Fruit fly (Drosophila melanogaster) S2 (cell line): ENCODE data around the gene Ca-Ma2d.

ENCODE experiments used
- CG8478 ChIP-seq: fragments of >200 bp; optimal IDR thresholded peaks from 2 replicates; lab custom pipeline; 2018
- CTCF ChIP-seq, 2 experiments: fragments of >200 bp; optimal IDR thresholded peaks; 2 replicates each; lab custom pipeline; 2018

dm6 chr2L:16268869-16269231, 37.6 kb downstream of the Ca-Ma2d start:
- TF ChIP-seq CG8478 (lab: Kevin White, UChicago) (no peak), CTCF (optimal IDR thresholded peaks at IDR 0.05; lab: Kevin White, UChicago) (no peak)
